Worm (Caenorhabditis elegans): ENCODE measurements around the gene ZK177.3.

- TF ChIP-seq ceh-18 (tag; optimal IDR thresholded peaks at IDR 0.05) (no peak), nhr-11 (tag; optimal IDR thresholded peaks at IDR 0.05) (no peak), eyg-1 (tag; optimal IDR thresholded peaks at IDR 0.05) (no peak), hlh-30 (tag; optimal IDR thresholded peaks at IDR 0.05; ENCODE audit: insufficient read depth) (no peak), tbx-2 (tag; optimal IDR thresholded peaks at IDR 0.05) (no peak), elt-2 (tag; optimal IDR thresholded peaks at IDR 0.05) (no peak)
Measured at ce11 chrII:5518055-5518454, 2.4 kb downstream of the ZK177.3 start.
